Worm (Caenorhabditis elegans) whole organism, L4 larva: ENCODE data around the gene lgg-1.

ENCODE experiments used
- D1046.2 ChIP-seq: fragments of 200-800 bp; sonication (Bioruptor generic); IDR thresholded peaks from 2 replicates; pipeline ENCODE4 v1.3.6; 2022; ENCODE audit warnings: missing genetic modification characterization, missing compliant biosample characterization
- Y105C5A.15 ChIP-seq: fragments of 200-800 bp; sonication (Bioruptor generic); IDR thresholded peaks from 2 replicates; pipeline ENCODE4 v1.3.6; 2022; ENCODE audit warnings: missing genetic modification characterization, missing compliant biosample characterization
- ceh-82 ChIP-seq: sonication (generic microtip); optimal IDR thresholded peaks from 2 replicates; lab custom pipeline; 2017; ENCODE audit warnings: missing biosample characterization, missing genetic modification characterization
- jun-1 ChIP-seq: fragments of 150-350 bp; optimal IDR thresholded peaks from 2 replicates; lab custom pipeline; 2014; ENCODE audit warnings: missing biosample characterization, missing genetic modification reagents, missing genetic modification characterization
- lin-1 ChIP-seq: fragments of 200-800 bp; sonication (Bioruptor generic); IDR thresholded peaks from 2 replicates; pipeline ENCODE4 v1.3.6; 2022; ENCODE audit warnings: missing genetic modification reagents, missing genetic modification characterization, missing compliant biosample characterization
- nhr-10 ChIP-seq: fragments of 150-350 bp; optimal IDR thresholded peaks from 2 replicates; lab custom pipeline; 2014; ENCODE audit warnings: missing biosample characterization, missing genetic modification characterization
- nhr-28 ChIP-seq: fragments of 150-350 bp; optimal IDR thresholded peaks from 2 replicates; lab custom pipeline; 2014; ENCODE audit warnings: missing biosample characterization, missing genetic modification characterization
- nhr-76 ChIP-seq: fragments of 150-350 bp; optimal IDR thresholded peaks from 2 replicates; lab custom pipeline; 2014; ENCODE audit warnings: missing biosample characterization, missing genetic modification characterization
- snpc-1.2 ChIP-seq: fragments of 200-800 bp; sonication (Bioruptor generic); IDR thresholded peaks from 2 replicates; pipeline ENCODE4 v1.3.6; 2022; ENCODE audit warnings: missing genetic modification reagents, missing genetic modification characterization, missing compliant biosample characterization
- snpc-4 ChIP-seq: fragments of 150-350 bp; optimal IDR thresholded peaks from 2 replicates; lab custom pipeline; 2014; ENCODE audit warnings: missing biosample characterization, missing genetic modification characterization
- unc-62 ChIP-seq, 3 experiments: fragments of 150-350 bp in 1 of 3; sonication (generic microtip); optimal IDR thresholded peaks in 2 of 3; peaks in 1 of 3; 1 replicate in 1 of 3; 2 replicates in 2 of 3; lab custom pipeline; 2014 to 2017; ENCODE audit warnings: missing biosample characterization in 3 of 3, missing genetic modification characterization in 3 of 3, missing genetic modification reagents in 3 of 3, missing genotype in 1 of 3

- TF ChIP-seq nhr-10 (tag; lab: Kevin White, UChicago): no peak
- no peak for TF ChIP-seq jun-1
- no peak for TF ChIP-seq Y105C5A.15
- TF ChIP-seq ceh-82 (tag; lab: Kevin White, UChicago): no peak
- no peak for TF ChIP-seq nhr-76 (tag; lab: Kevin White, UChicago)
- peak; percentile 70 for TF ChIP-seq nhr-28 (tag; lab: Kevin White, UChicago)
- no peak for TF ChIP-seq snpc-4 (tag; lab: Kevin White, UChicago)
- TF ChIP-seq lin-1 (GFP tag; lab: Robert Waterston, UW): no peak
- TF ChIP-seq snpc-1.2 (GFP tag; lab: Robert Waterston, UW): no peak
- no peak for TF ChIP-seq D1046.2 (GFP tag; lab: Robert Waterston, UW)
- TF ChIP-seq unc-62 (GFP tag; optimal IDR thresholded peaks at IDR 0.05 in 1 of 2; lab: Kevin White, UChicago): no peak
- no peak for TF ChIP-seq unc-62 (tag; optimal IDR thresholded peaks at IDR 0.05; lab: Kevin White, UChicago)
These were observed 8.2 kb upstream of the lgg-1 start, which contains the start of gene C32D5.11 for ce11 chrII:6355396-6356346.
